Worm (Caenorhabditis elegans) whole organism, late embryonic: ENCODE measurements around the gene F54B11.7.
A peak's percentile ranks its signal among the peaks of the same experiment; 100 is the strongest.

Experiments
- C08G9.2 ChIP-seq: sonication (generic microtip); optimal IDR thresholded peaks from 2 replicates; lab custom pipeline; 2016; ENCODE audit warnings: mild to moderate bottlenecking, missing genetic modification characterization, moderate library complexity, missing compliant biosample characterization
- C38D4.7 ChIP-seq: fragments of 200-800 bp; sonication (Bioruptor generic); optimal IDR thresholded peaks from 2 replicates; lab custom pipeline; 2018; ENCODE audit warnings: mild to moderate bottlenecking, missing genetic modification characterization, moderate library complexity, missing compliant biosample characterization
- K02D7.2 ChIP-seq: sonication (generic microtip); optimal IDR thresholded peaks from 2 replicates; lab custom pipeline; 2017; ENCODE audit warnings: mild to moderate bottlenecking, missing genetic modification characterization, missing compliant biosample characterization
- K09A11.1 ChIP-seq: sonication (generic microtip); optimal IDR thresholded peaks from 2 replicates; lab custom pipeline; 2017; ENCODE audit warnings: antibody characterized with exemption, mild to moderate bottlenecking, missing genetic modification characterization, missing compliant biosample characterization; ENCODE audit not compliant: insufficient read depth
- T23F11.4 ChIP-seq: fragments of 200-800 bp; sonication (Bioruptor generic); optimal IDR thresholded peaks from 2 replicates; lab custom pipeline; 2018; ENCODE audit warnings: mild to moderate bottlenecking, missing genetic modification characterization, missing compliant biosample characterization
- ceh-18 ChIP-seq: sonication (generic microtip); optimal IDR thresholded peaks from 2 replicates; lab custom pipeline; 2016; ENCODE audit warnings: missing genetic modification characterization, missing compliant biosample characterization
- ceh-19 ChIP-seq: fragments of 200-800 bp; sonication (Bioruptor generic); optimal IDR thresholded peaks from 2 replicates; lab custom pipeline; 2018; ENCODE audit warnings: mild to moderate bottlenecking, missing genetic modification characterization, missing compliant biosample characterization
- ceh-2 ChIP-seq: sonication (generic microtip); optimal IDR thresholded peaks from 2 replicates; lab custom pipeline; 2016; ENCODE audit warnings: missing genotype, missing genetic modification characterization, missing compliant biosample characterization
- ceh-24 ChIP-seq: sonication (generic microtip); optimal IDR thresholded peaks from 2 replicates; lab custom pipeline; 2016; ENCODE audit warnings: mild to moderate bottlenecking, missing genetic modification characterization, missing compliant biosample characterization
- ceh-30 ChIP-seq: fragments of 150-350 bp; optimal IDR thresholded peaks from 2 replicates; lab custom pipeline; 2014; ENCODE audit warnings: missing biosample characterization, missing genetic modification characterization
- ceh-31 ChIP-seq: sonication (generic microtip); optimal IDR thresholded peaks from 2 replicates; lab custom pipeline; 2016; ENCODE audit warnings: missing genetic modification characterization, missing compliant biosample characterization
- ceh-48 ChIP-seq: sonication (generic microtip); optimal IDR thresholded peaks from 2 replicates; lab custom pipeline; 2016; ENCODE audit warnings: missing genetic modification characterization, inconsistent platforms, missing compliant biosample characterization
- ceh-9 ChIP-seq: sonication (generic microtip); optimal IDR thresholded peaks from 2 replicates; lab custom pipeline; 2016; ENCODE audit warnings: mild to moderate bottlenecking, missing genetic modification characterization, inconsistent platforms, missing compliant biosample characterization
- elt-4 ChIP-seq: sonication (generic microtip); optimal IDR thresholded peaks from 2 replicates; lab custom pipeline; 2016; ENCODE audit warnings: missing genetic modification characterization, missing compliant biosample characterization
- fax-1 ChIP-seq: sonication (generic microtip); optimal IDR thresholded peaks from 2 replicates; lab custom pipeline; 2016; ENCODE audit warnings: missing genotype, missing genetic modification characterization, missing compliant biosample characterization
- fkh-10 ChIP-seq: fragments of 150-350 bp; optimal IDR thresholded peaks from 2 replicates; lab custom pipeline; 2014; ENCODE audit warnings: missing biosample characterization, missing genetic modification reagents, missing genetic modification characterization
- hlh-13 ChIP-seq: fragments of 200-800 bp; sonication (Bioruptor generic); optimal IDR thresholded peaks from 2 replicates; lab custom pipeline; 2018; ENCODE audit warnings: mild to moderate bottlenecking, missing genetic modification characterization, missing compliant biosample characterization
- hlh-8 ChIP-seq: sonication (generic microtip); optimal IDR thresholded peaks from 2 replicates; lab custom pipeline; 2016; ENCODE audit warnings: missing genotype, missing genetic modification characterization, missing compliant biosample characterization
- lim-6 ChIP-seq: sonication (generic microtip); optimal IDR thresholded peaks from 2 replicates; lab custom pipeline; 2016; ENCODE audit warnings: missing genetic modification characterization, missing compliant biosample characterization
- lin-11 ChIP-seq: fragments of 200-800 bp; sonication (Bioruptor generic); optimal IDR thresholded peaks from 2 replicates; lab custom pipeline; 2018; ENCODE audit warnings: mild to moderate bottlenecking, missing genetic modification characterization, missing compliant biosample characterization
- madf-2 ChIP-seq: sonication (generic microtip); optimal IDR thresholded peaks from 2 replicates; lab custom pipeline; 2017; ENCODE audit warnings: missing genetic modification characterization, missing compliant biosample characterization
- pag-3 ChIP-seq: sonication (generic microtip); optimal IDR thresholded peaks from 2 replicates; lab custom pipeline; 2016; ENCODE audit warnings: missing compliant biosample characterization, missing genetic modification characterization, borderline replicate concordance
- pha-2 ChIP-seq: sonication (generic microtip); optimal IDR thresholded peaks from 2 replicates; lab custom pipeline; 2017; ENCODE audit warnings: mild to moderate bottlenecking, missing genetic modification characterization, missing compliant biosample characterization
- pqm-1 ChIP-seq: sonication (generic microtip); optimal IDR thresholded peaks from 2 replicates; lab custom pipeline; 2016; ENCODE audit warnings: missing genetic modification characterization, missing compliant biosample characterization
- pros-1 ChIP-seq: fragments of 150-350 bp; optimal IDR thresholded peaks from 2 replicates; lab custom pipeline; 2014; ENCODE audit warnings: missing biosample characterization, missing genetic modification reagents, missing genetic modification characterization
- ref-2 ChIP-seq: sonication (generic microtip); optimal IDR thresholded peaks from 2 replicates; lab custom pipeline; 2016; ENCODE audit warnings: missing genetic modification characterization, missing compliant biosample characterization
- rnt-1 ChIP-seq: sonication (generic microtip); optimal IDR thresholded peaks from 2 replicates; lab custom pipeline; 2016; ENCODE audit warnings: missing genetic modification characterization, missing compliant biosample characterization
- sdc-2 ChIP-seq: sonication (generic microtip); optimal IDR thresholded peaks from 2 replicates; lab custom pipeline; 2016; ENCODE audit warnings: missing genotype, missing genetic modification characterization, missing compliant biosample characterization
- sox-4 ChIP-seq: sonication (generic microtip); optimal IDR thresholded peaks from 2 replicates; lab custom pipeline; 2017; ENCODE audit warnings: mild to moderate bottlenecking, missing genetic modification characterization, inconsistent platforms, missing compliant biosample characterization
- ttx-3 ChIP-seq: sonication (generic microtip); optimal IDR thresholded peaks from 2 replicates; lab custom pipeline; 2016; ENCODE audit warnings: missing genetic modification reagents, missing genetic modification characterization, missing compliant biosample characterization
- unc-3 ChIP-seq, 2 experiments: fragments of 200-800 bp in 1 of 2; sonication (Bioruptor generic) in 1 of 2; sonication (generic microtip) in 1 of 2; conservative IDR thresholded peaks in 1 of 2; optimal IDR thresholded peaks in 1 of 2; 2 replicates each; pipeline versions ENCODE4 v1.3.6 to Lab custom; 2016 to 2022; ENCODE audit warnings: missing compliant biosample characterization in 2 of 2, missing genetic modification characterization in 2 of 2, missing genetic modification reagents in 1 of 2
- unc-42 ChIP-seq: sonication (generic microtip); optimal IDR thresholded peaks from 2 replicates; lab custom pipeline; 2016; ENCODE audit warnings: missing genotype, missing genetic modification characterization, missing compliant biosample characterization

F54B11.7 gene

DNA sequence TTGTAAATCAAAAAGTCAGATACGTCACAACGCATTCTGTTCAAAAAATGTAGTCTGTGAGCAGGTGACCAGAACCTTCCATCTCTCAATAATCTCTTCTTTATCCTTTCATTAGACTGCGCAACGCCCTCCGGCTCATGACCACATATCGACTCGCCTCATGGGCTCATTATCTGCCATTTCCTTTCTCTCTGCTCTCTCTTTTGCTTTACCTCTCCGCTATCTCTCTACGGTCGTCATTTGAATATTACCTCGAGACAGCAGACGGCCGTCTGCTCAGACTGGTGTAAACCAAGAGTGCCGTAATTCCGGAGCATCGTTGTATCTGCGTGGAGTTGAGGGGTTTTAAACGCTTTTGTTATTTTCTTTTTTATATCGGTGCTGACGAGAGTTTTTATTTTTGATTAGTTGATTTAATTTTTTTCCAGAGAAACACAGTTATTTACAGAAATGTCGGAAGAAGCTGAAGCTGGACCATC is 2.2 kb upstream of the F54B11.7 start, which contains the start of gene bra-1 (continued):
- TF ChIP-seq rnt-1 (tag; lab: Kevin White, UChicago) (no peak), unc-42 (tag; lab: Kevin White, UChicago) (peak; percentile 81), unc-3 (GFP tag; conservative IDR thresholded peaks at IDR 0.05; lab: Robert Waterston, UW) (no peak), unc-3 (tag; optimal IDR thresholded peaks at IDR 0.05; lab: Kevin White, UChicago) (no peak), lim-6 (peak; percentile 64), ceh-19 (no peak), pros-1 (tag; lab: Kevin White, UChicago) (peak; percentile 4), fkh-10 (GFP tag; lab: Kevin White, UChicago) (no peak), ref-2 (tag; lab: Kevin White, UChicago) (peak; percentile 32), ceh-48 (peak; percentile 47), ceh-9 (tag; lab: Kevin White, UChicago) (no peak), pqm-1 (no peak), lin-11 (tag; lab: Kevin White, UChicago) (no peak), ceh-30 (no peak), pha-2 (tag; lab: Kevin White, UChicago) (no peak), ceh-2 (tag; lab: Kevin White, UChicago) (peak; percentile 17), C08G9.2 (tag; lab: Kevin White, UChicago) (peak; percentile 15), ttx-3 (tag; lab: Kevin White, UChicago) (peak; percentile 16)
- TF ChIP-seq, all 69 proteins: peak for 20

DNA sequence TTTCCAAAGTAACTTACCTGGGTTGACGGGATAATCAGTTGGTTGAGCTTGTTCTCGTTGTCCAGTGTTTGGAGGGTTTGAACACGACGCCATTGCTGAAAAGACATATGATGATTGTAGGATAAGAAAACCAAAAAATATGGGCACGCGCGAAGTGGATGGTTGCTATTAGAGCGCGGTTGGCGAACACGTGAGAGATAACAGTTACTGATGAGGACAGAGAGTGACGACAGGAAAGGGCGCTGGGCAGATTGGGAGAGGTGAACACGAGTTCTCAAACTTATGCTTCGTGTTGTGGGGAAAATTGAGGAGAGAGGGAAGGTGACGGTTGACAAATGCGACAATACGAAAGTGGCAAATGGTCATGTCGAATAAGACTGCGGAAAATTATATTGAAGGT is 3.6 kb downstream of the F54B11.7 start, which contains the start of gene F54B11.8:
F54B11.8 (minus strand) TSS at position 101 of the 400 bp plus-strand sequence.
- TF ChIP-seq pag-3: no peak
- TF ChIP-seq madf-2 (tag; lab: Kevin White, UChicago): no peak
- no peak for TF ChIP-seq ceh-30

ce11 chrX:13604946-13605617 is 4.8 kb downstream of the F54B11.7 start, which contains the start of gene F54B11.9:
TSS of gene F54B11.9 (plus strand) at chrX:13605567.
- TF ChIP-seq ttx-3 (tag; lab: Kevin White, UChicago): no peak
- no peak for TF ChIP-seq lim-6
- peak; percentile 96 for TF ChIP-seq sdc-2 (tag; lab: Kevin White, UChicago)
- TF ChIP-seq pros-1 (tag; lab: Kevin White, UChicago): no peak
- TF ChIP-seq K09A11.1 (tag; lab: Kevin White, UChicago): no peak
- peak; percentile 40 for TF ChIP-seq ceh-18 (tag; lab: Kevin White, UChicago)

DNA sequence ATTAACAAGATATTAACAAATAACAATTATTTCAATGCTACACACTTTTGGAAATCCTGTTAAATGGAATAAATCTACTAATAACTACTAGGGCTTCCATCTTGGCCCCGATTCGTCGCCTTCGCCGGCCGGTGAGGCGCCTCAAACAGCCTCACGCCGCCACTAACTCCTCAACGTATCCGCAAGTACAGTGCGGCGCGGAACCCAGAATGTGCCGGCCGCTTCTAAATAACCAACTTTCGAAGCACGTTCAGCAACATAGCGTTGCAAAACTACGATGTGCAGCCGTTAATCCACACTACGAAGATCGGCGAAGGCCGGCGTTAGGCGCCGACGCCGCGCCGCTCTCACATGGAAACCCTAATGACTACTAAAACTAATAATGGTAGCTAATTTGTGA is 5.6 kb downstream of the F54B11.7 start:
- TF ChIP-seq lin-11 (tag; lab: Kevin White, UChicago) (no peak), T23F11.4 (GFP tag; lab: Kevin White, UChicago) (no peak), fax-1 (no peak), hlh-8 (no peak), ceh-31 (tag; lab: Kevin White, UChicago) (no peak), C38D4.7 (GFP tag; lab: Kevin White, UChicago) (no peak)

- TF ChIP-seq ceh-24 (tag; lab: Kevin White, UChicago) (no peak), unc-42 (tag; lab: Kevin White, UChicago) (peak; percentile 14)
These were observed 9.8 kb downstream of the F54B11.7 start for ce11 chrX:13610040-13610439.

DNA sequence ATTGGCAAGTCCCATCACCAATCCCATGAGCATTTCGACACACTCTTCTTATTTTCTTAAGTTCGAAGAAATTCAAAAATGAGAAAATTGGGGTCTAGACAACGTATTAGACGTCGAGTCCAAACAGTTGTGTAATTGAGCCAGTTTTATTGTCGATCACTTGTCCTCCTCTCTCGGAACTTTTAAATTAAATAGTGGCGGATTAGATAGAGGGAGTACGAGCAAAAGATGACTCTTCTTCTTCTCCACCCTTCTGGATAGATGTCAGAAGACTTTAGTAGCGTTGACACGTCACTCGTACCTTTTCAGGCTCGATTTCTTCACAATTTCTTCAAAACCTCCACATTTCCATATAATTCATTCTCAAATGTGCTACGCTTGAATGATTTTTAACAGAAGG is 14.9 kb downstream of the F54B11.7 start:
- TF ChIP-seq ceh-2 (tag; lab: Kevin White, UChicago) (no peak), sox-4 (tag; lab: Kevin White, UChicago) (no peak), elt-4 (tag; lab: Kevin White, UChicago) (no peak), C08G9.2 (tag; lab: Kevin White, UChicago) (no peak), K02D7.2 (tag; lab: Kevin White, UChicago) (no peak), hlh-13 (GFP tag; lab: Kevin White, UChicago) (no peak), pag-3 (no peak)
- TF ChIP-seq, all 69 proteins: peak for 0
